Worm (Caenorhabditis elegans): ENCODE measurements around the gene ZK512.7.

The ZK512.7 gene

DNA sequence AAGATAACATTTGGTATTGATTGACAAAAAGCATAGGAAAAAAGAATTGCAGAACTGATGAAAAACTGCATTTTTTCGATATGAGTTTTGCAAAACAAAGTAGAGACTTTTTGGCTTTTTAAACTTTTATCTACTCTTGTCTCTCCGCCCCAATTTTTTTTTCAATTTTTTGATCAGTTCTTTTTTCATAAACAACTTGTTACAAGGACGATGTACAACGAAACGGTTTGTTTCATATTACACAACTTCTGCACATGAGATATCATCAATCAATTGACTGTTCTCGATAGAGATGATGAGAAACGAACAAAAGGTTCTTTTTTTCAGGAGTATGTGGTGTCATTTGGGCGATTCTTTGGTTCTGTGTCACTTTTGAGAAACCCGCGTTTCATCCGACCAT lies at the start of gene ZK512.7:
TSS of gene ZK512.7 (minus strand) at position 101 of the 400 bp plus-strand sequence.
- no peak for TF ChIP-seq mab-5 (tag; optimal IDR thresholded peaks at IDR 0.05)
- TF ChIP-seq ztf-11 (tag; optimal IDR thresholded peaks at IDR 0.05): no peak
- TF ChIP-seq ham-2 (GFP tag; optimal IDR thresholded peaks at IDR 0.05): no peak
- TF ChIP-seq elt-1 (tag; optimal IDR thresholded peaks at IDR 0.05; ENCODE audit: borderline replicate concordance, insufficient read depth): no peak
- no peak for TF ChIP-seq lin-13 (tag; optimal IDR thresholded peaks at IDR 0.05)
- TF ChIP-seq nhr-12 (tag; optimal IDR thresholded peaks at IDR 0.05): no peak
- TF ChIP-seq unc-62 (GFP tag; optimal IDR thresholded peaks at IDR 0.05): no peak
- TF ChIP-seq cnd-1 (tag; optimal IDR thresholded peaks at IDR 0.05): no peak
- no peak for TF ChIP-seq snpc-4 (tag; optimal IDR thresholded peaks at IDR 0.05)
- no peak for TF ChIP-seq ceh-43 (GFP tag; optimal IDR thresholded peaks at IDR 0.05)

DNA sequence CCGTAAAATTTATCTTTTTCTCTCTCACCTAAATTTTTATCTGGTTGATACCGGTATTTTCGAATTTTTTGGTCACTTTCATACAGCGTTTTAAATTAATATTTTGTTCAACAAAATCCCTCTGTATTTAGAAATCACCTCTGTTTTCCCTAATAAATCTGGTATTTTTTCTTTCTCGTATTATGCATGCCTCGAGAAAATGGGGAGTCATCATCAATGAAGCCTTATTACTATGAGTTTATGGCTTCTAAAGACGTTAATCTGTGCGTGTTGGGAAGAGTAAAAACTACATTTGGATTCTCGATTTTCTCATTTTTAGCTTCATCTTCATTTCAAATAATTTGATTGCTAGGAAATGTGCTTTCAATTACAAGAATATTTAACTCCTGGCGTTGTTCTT lies 47.2 kb upstream of the ZK512.7 start, which contains the start of gene ZC84.7:
TSS of gene ZC84.7 (plus strand) at position 301 of the 400 bp plus-strand sequence.
- TF ChIP-seq unc-39 (tag; optimal IDR thresholded peaks at IDR 0.05): no peak
- no peak for TF ChIP-seq ham-2 (GFP tag; optimal IDR thresholded peaks at IDR 0.05)
- TF ChIP-seq tbx-8 (GFP tag; optimal IDR thresholded peaks at IDR 0.05): no peak
- TF ChIP-seq ztf-11 (tag; optimal IDR thresholded peaks at IDR 0.05): no peak
- no peak for TF ChIP-seq flh-1 (GFP tag; optimal IDR thresholded peaks at IDR 0.05)
- no peak for TF ChIP-seq nhr-12 (tag; optimal IDR thresholded peaks at IDR 0.05)
- no peak for TF ChIP-seq ceh-43 (GFP tag; optimal IDR thresholded peaks at IDR 0.05)
- TF ChIP-seq drap-1 (GFP tag; optimal IDR thresholded peaks at IDR 0.05): no peak
- no peak for TF ChIP-seq mab-5 (tag; optimal IDR thresholded peaks at IDR 0.05)
- TF ChIP-seq elt-1 (tag; optimal IDR thresholded peaks at IDR 0.05; ENCODE audit: borderline replicate concordance, insufficient read depth): no peak
- no peak for TF ChIP-seq ceh-83 (GFP tag; optimal IDR thresholded peaks at IDR 0.05)

DNA sequence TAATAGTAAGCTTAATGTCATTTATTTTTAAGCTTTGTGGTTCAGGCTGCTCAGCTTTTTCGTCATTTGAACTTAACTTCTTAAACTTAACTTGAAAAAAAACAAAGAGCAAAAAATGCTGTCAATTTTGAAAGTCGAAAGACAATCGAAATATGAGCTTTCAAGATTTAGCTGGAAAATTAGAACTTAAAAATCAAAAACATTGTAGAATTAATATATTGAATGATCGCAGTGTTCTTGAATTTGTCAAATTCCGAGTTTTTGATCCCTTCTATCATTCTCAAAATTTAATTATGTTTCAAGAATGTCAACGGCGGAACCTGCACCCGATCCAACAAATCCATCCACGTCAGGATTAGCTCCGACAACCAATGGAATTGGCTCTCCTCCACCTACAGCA lies 42.7 kb upstream of the ZK512.7 start, which contains the start of gene tax-4:
TSS of gene tax-4 (plus strand) at position 301 of the 400 bp plus-strand sequence.
- TF ChIP-seq nhr-12 (tag; optimal IDR thresholded peaks at IDR 0.05) (no peak), unc-120 (tag; optimal IDR thresholded peaks at IDR 0.05; ENCODE audit: poor library complexity, severe bottlenecking) (no peak), ceh-39 (tag; optimal IDR thresholded peaks at IDR 0.05) (no peak), pha-4 (tag; optimal IDR thresholded peaks at IDR 0.05) (no peak)

DNA sequence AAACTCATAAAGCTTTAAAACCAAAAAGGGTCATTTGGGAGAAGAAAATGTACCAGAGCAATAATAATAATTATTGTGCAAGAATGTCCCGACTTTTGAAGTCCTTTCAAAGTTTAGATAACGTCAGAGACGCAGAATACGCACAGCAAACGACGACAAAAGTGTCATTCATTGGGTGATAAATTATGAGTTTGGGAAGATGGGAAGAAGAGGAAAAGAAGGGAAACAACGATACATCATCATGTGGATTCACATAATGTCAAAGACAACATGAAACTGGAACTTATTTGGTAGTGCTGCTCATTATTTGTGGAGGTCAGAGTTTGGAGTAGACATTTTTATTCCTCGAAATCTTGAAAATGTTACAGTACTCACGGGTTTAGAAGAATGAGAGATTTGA lies 39.4 kb upstream of the ZK512.7 start:
- TF ChIP-seq snpc-4 (tag; optimal IDR thresholded peaks at IDR 0.05) (no peak), unc-62 (GFP tag; optimal IDR thresholded peaks at IDR 0.05) (peak; percentile 58)

DNA sequence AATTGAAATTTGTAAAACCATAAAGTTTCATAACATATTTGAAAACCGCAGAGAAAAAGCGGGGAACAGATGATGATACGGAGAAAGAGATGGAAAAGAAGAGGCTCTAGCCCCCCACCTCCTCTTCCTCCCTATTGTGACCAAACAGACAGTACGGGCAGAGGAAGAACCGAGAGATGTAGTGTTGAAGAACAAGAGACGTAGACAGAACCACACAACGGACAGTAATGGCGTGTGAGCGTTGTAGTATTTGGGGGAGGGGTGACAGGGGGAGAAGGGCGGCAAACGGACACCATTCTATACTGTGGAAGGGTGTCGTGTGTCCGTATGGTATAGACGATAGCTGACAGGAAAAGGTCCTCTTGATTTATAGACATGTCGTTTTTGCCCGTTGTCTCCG lies 37.5 kb upstream of the ZK512.7 start:
- TF ChIP-seq ces-1 (GFP tag; optimal IDR thresholded peaks at IDR 0.05) (no peak), mls-2 (tag; optimal IDR thresholded peaks at IDR 0.05) (peak; percentile 21), sptf-1 (tag; optimal IDR thresholded peaks at IDR 0.05) (peak; percentile 24), tbx-8 (GFP tag; optimal IDR thresholded peaks at IDR 0.05) (no peak), cnd-1 (tag; optimal IDR thresholded peaks at IDR 0.05) (peak; percentile 4), unc-62 (GFP tag; optimal IDR thresholded peaks at IDR 0.05) (peak; percentile 58), bed-3 (GFP tag; optimal IDR thresholded peaks at IDR 0.05) (no peak), lsy-2 (tag; optimal IDR thresholded peaks at IDR 0.05) (no peak), nhr-2 (tag; optimal IDR thresholded peaks at IDR 0.05) (peak; percentile 85), ham-2 (GFP tag; optimal IDR thresholded peaks at IDR 0.05) (peak; percentile 24), sem-2 (GFP tag; optimal IDR thresholded peaks at IDR 0.05) (no peak)

DNA sequence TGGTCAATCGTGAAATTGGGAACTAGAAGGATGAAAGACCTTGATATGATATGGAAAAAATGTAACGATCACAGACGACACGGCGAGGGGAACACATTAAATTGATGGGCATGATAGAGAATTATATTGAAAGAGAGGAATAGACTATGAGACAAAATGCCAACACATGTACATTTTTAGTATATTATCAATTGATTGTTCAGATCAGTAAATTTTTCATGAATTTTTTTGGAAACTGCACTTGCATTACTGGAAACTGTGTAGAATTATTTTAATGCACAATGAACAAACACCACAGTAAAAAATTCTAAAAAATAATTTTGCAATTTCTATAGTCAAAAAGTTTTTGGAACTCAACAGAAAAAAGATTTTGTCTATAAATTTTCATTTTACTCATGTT lies 34.7 kb upstream of the ZK512.7 start:
- TF ChIP-seq cnd-1 (tag; optimal IDR thresholded peaks at IDR 0.05): no peak
- TF ChIP-seq sem-2 (GFP tag; optimal IDR thresholded peaks at IDR 0.05): no peak
- TF ChIP-seq lsy-2 (tag; optimal IDR thresholded peaks at IDR 0.05): no peak
- TF ChIP-seq ceh-43 (GFP tag; optimal IDR thresholded peaks at IDR 0.05): no peak
- TF ChIP-seq unc-62 (GFP tag; optimal IDR thresholded peaks at IDR 0.05): no peak
- TF ChIP-seq elt-1 (tag; optimal IDR thresholded peaks at IDR 0.05; ENCODE audit: borderline replicate concordance, insufficient read depth): no peak
- TF ChIP-seq zip-8 (tag; optimal IDR thresholded peaks at IDR 0.05): no peak
- TF ChIP-seq unc-39 (tag; optimal IDR thresholded peaks at IDR 0.05): no peak
- no peak for TF ChIP-seq blmp-1 (tag; optimal IDR thresholded peaks at IDR 0.05)

DNA sequence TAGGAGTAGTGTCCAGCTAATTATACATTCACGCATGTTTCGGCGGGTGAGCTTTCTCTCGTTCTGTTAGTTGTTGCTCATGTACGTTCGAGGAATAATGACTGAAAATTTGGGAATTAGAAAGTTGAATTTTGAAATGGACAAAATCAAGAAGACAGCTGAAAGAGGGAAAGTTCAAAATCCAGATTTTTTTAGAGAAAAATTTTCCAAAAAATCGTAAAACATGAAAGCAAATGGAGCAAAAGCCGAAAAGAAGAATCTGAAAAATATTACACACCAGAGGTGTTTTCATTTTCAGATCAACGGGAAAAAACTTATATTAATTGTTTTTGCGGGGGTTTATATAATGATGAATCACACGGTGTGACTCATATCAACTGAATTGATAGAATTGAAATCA lies 34.2 kb upstream of the ZK512.7 start, which contains the start of gene ina-1:
TSS of gene ina-1 (minus strand) at position 101 of the 400 bp plus-strand sequence.
- TF ChIP-seq mep-1 (tag; optimal IDR thresholded peaks at IDR 0.05) (no peak), lin-13 (tag; optimal IDR thresholded peaks at IDR 0.05) (no peak), ces-1 (GFP tag; optimal IDR thresholded peaks at IDR 0.05) (no peak), ztf-11 (tag; optimal IDR thresholded peaks at IDR 0.05) (no peak), sptf-1 (tag; optimal IDR thresholded peaks at IDR 0.05) (no peak), nhr-2 (tag; optimal IDR thresholded peaks at IDR 0.05) (no peak), elt-3 (tag; optimal IDR thresholded peaks at IDR 0.05) (no peak), lsy-2 (tag; optimal IDR thresholded peaks at IDR 0.05) (no peak), elt-1 (tag; optimal IDR thresholded peaks at IDR 0.05; ENCODE audit: borderline replicate concordance, insufficient read depth) (no peak)
